Worm (Caenorhabditis elegans): ENCODE measurements around the gene ZK721.3.

ce11 chrX:8796699-8797282, 12.5 kb downstream of the ZK721.3 start, which contains the start of gene R04E5.7:
- TF ChIP-seq blmp-1 (tag; optimal IDR thresholded peaks at IDR 0.05; ENCODE audit: insufficient read depth) (no peak), lin-13 (GFP tag; optimal IDR thresholded peaks at IDR 0.05) (no peak), ama-1 (optimal IDR thresholded peaks at IDR 0.05) (no peak), ztf-4 (tag; optimal IDR thresholded peaks at IDR 0.05) (no peak), C34F6.9 (tag; optimal IDR thresholded peaks at IDR 0.05) (peak; percentile 12)

All from whole organism, L2 larva.